Fruit fly (Drosophila melanogaster): ENCODE measurements around the gene CG3842.
A peak's percentile ranks its signal among the peaks of the same experiment; 100 is the strongest.

- TF ChIP-seq tap (tag; optimal IDR thresholded peaks at IDR 0.05) (no peak), CG31224 (GFP tag; IDR thresholded peaks at IDR 0.05) (peak; percentile 11; the same call in 1 of the 2 replicates), Asciz (GFP tag; optimal IDR thresholded peaks at IDR 0.05) (no peak), Med (GFP tag) (peak; percentile 51), CG17186 (GFP tag; optimal IDR thresholded peaks at IDR 0.05) (no peak), CG2202 (tag; optimal IDR thresholded peaks at IDR 0.05) (no peak), emc (GFP tag; optimal IDR thresholded peaks at IDR 0.05) (no peak), wdn (GFP tag; IDR thresholded peaks at IDR 0.05) (no peak), Nf-YC (tag; optimal IDR thresholded peaks at IDR 0.05) (no peak), CG9817 (tag; optimal IDR thresholded peaks at IDR 0.05) (no peak), stc (GFP tag; IDR thresholded peaks at IDR 0.05) (no peak)
Measured at dm6 chrX:6355090-6355679, 17.6 kb downstream of the CG3842 start.

All from whole organism, embryonic.